In the genomic region with DNA sequence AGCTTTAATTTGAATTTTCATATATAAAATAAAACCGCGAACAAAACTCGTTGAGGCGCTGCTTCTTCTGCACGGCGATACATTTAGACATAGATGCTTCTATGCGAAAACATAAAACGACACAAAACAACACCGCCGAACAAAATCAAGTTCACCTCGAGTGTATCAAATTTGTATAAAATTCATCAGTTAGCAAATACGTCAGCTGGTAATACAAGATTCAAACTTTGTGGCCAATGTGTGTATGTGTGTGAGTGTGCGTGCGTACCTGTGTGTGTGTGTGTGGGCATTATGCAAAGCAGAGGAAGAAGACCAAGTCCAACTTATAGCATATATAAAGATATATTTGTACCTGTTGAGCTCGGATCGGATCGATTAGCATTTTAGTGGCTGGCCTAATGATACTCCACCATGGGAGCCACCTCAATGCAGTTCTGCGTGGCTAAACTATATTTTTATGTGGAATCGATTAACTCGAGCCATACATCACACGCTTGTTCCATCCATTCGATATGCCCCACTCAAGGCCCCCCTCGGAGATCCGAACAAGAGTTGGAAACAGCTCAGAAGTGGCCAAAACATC, we compare ENCODE assay signal across 1 fruit fly cellular context.
TF ChIP-seq lines count a peak whose summit lies in the region.

No protein-coding gene starts in this region.

TF ChIP-seq in whole organism, embryonic, 481 proteins besides CTCF, POLR2A, EP300 and RAD21 (continued from another document):
- TF ChIP-seq CG11456 (GFP tag; IDR thresholded peaks at IDR 0.05; lab: Robert Waterston, UW) (no peak), CG2199 (GFP tag; IDR thresholded peaks at IDR 0.05; lab: Robert Waterston, UW) (no peak), pb (GFP tag; optimal IDR thresholded peaks at IDR 0.05; lab: Kevin White, UChicago) (no peak), zf30C (GFP tag; optimal IDR thresholded peaks at IDR 0.05; lab: Kevin White, UChicago) (no peak), Trl (optimal IDR thresholded peaks at IDR 0.05; lab: Kevin White, UChicago) (no peak), Trl (GFP tag; optimal IDR thresholded peaks at IDR 0.05; lab: Kevin White, UChicago) (no peak), CG14014 (GFP tag; IDR thresholded peaks at IDR 0.05; lab: Robert Waterston, UW) (no peak), CG1832 (GFP tag; optimal IDR thresholded peaks at IDR 0.05; lab: Kevin White, UChicago) (no peak), CG34376 (GFP tag; optimal IDR thresholded peaks at IDR 0.05; lab: Kevin White, UChicago) (no peak), CG6272 (GFP tag; IDR thresholded peaks at IDR 0.05; lab: Robert Waterston, UW) (no peak), CG2712 (tag; optimal IDR thresholded peaks at IDR 0.05; lab: Kevin White, UChicago) (no peak), Ada2b (GFP tag; IDR thresholded peaks at IDR 0.05; lab: Robert Waterston, UW) (no peak), ham (GFP tag; IDR thresholded peaks at IDR 0.05; lab: Robert Waterston, UW) (no peak), Camta (GFP tag; optimal IDR thresholded peaks at IDR 0.05; lab: Kevin White, UChicago) (no peak), CG31441 (GFP tag; IDR thresholded peaks at IDR 0.05; lab: Robert Waterston, UW) (no peak), CG15073 (GFP tag; optimal IDR thresholded peaks at IDR 0.05; lab: Kevin White, UChicago) (no peak), phol (tag; optimal IDR thresholded peaks at IDR 0.05; lab: Kevin White, UChicago) (no peak), Nf-YA (GFP tag; IDR thresholded peaks at IDR 0.05; lab: Robert Waterston, UW) (no peak), chinmo (GFP tag; IDR thresholded peaks at IDR 0.05; lab: Robert Waterston, UW; ENCODE audit: partially characterized antibody) (peak; percentile 87; the same call in 3 of the 4 replicates), gfzf (GFP tag; optimal IDR thresholded peaks at IDR 0.05; lab: Kevin White, UChicago) (no peak), cg (GFP tag; optimal IDR thresholded peaks at IDR 0.05; lab: Kevin White, UChicago) (peak; percentile 49), row (GFP tag; IDR thresholded peaks at IDR 0.05; lab: Robert Waterston, UW) (no peak), lilli (GFP tag; optimal IDR thresholded peaks at IDR 0.05; lab: Kevin White, UChicago) (no peak), CG12769 (tag; optimal IDR thresholded peaks at IDR 0.05; lab: Kevin White, UChicago) (peak; percentile 15), CG10267 (tag; optimal IDR thresholded peaks at IDR 0.05; lab: Kevin White, UChicago) (no peak), bcd (GFP tag; optimal IDR thresholded peaks at IDR 0.05; lab: Kevin White, UChicago) (no peak), E2f2 (GFP tag; IDR thresholded peaks at IDR 0.05; lab: Robert Waterston, UW) (no peak), CG7839 (tag; optimal IDR thresholded peaks at IDR 0.05; lab: Kevin White, UChicago) (no peak)
TF ChIP-seq in whole organism, embryonic: peak in this region for 8.
